Worm (Caenorhabditis elegans) whole organism, mixed stage, embryonic: ENCODE results near the gene fbxc-32.

Experiments
- blmp-1 ChIP-seq: fragments of 150-350 bp; optimal IDR thresholded peaks from 2 replicates; lab custom pipeline; 2014; ENCODE audit warnings: missing biosample characterization, missing genetic modification characterization
- elt-1 ChIP-seq: sonication (generic microtip); optimal IDR thresholded peaks from 2 replicates; lab custom pipeline; 2017; ENCODE audit warnings: missing genetic modification characterization, mild to moderate bottlenecking, missing compliant biosample characterization, antibody characterized with exemption, moderate library complexity, borderline replicate concordance; ENCODE audit not compliant: insufficient read depth
- flh-1 ChIP-seq: fragments of 200-800 bp; sonication (Bioruptor generic); optimal IDR thresholded peaks from 2 replicates; lab custom pipeline; 2018; ENCODE audit warnings: mild to moderate bottlenecking, missing genetic modification characterization, moderate library complexity, missing compliant biosample characterization
- mep-1 ChIP-seq: fragments of 150-350 bp; optimal IDR thresholded peaks from 2 replicates; lab custom pipeline; 2017; ENCODE audit warnings: missing biosample characterization, missing genetic modification reagents, missing genetic modification characterization, inconsistent platforms
- nhr-237 ChIP-seq: fragments of 150-350 bp; optimal IDR thresholded peaks from 2 replicates; lab custom pipeline; 2014; ENCODE audit warnings: missing biosample characterization, missing genetic modification characterization
- nhr-28 ChIP-seq: fragments of 150-350 bp; optimal IDR thresholded peaks from 2 replicates; lab custom pipeline; 2014; ENCODE audit warnings: missing biosample characterization, missing genetic modification characterization
- nhr-76 ChIP-seq: sonication (generic microtip); optimal IDR thresholded peaks from 2 replicates; lab custom pipeline; 2017; ENCODE audit warnings: missing biosample characterization, missing genetic modification characterization
- unc-62 ChIP-seq: fragments of 150-350 bp; optimal IDR thresholded peaks from 2 replicates; lab custom pipeline; 2014; ENCODE audit warnings: missing biosample characterization, missing genetic modification reagents, missing genetic modification characterization
- ztf-11 ChIP-seq: fragments of 150-350 bp; optimal IDR thresholded peaks from 2 replicates; lab custom pipeline; 2014; ENCODE audit warnings: missing biosample characterization, missing genetic modification characterization

ce11 chrII:900720-901332, 47.2 kb downstream of the fbxc-32 start, which contains the start of gene T07D3.9:
- no peak for TF ChIP-seq flh-1 (GFP tag; lab: Kevin White, UChicago)
- TF ChIP-seq nhr-28 (tag; lab: Kevin White, UChicago): no peak
- TF ChIP-seq blmp-1 (tag; lab: Kevin White, UChicago): no peak
- no peak for TF ChIP-seq unc-62 (GFP tag; lab: Kevin White, UChicago)
- no peak for TF ChIP-seq ztf-11 (tag; lab: Kevin White, UChicago)
- peak; percentile 22 for TF ChIP-seq elt-1
- no peak for TF ChIP-seq nhr-76 (tag; lab: Kevin White, UChicago)
- TF ChIP-seq nhr-237 (tag; lab: Kevin White, UChicago): no peak
- TF ChIP-seq mep-1 (tag; lab: Kevin White, UChicago): no peak
